Worm (Caenorhabditis elegans) whole organism, L4 larva: ENCODE results near the gene str-134.

ENCODE experiments used
- F49E8.2 ChIP-seq: sonication (generic microtip); optimal IDR thresholded peaks from 2 replicates; lab custom pipeline; 2016; ENCODE audit warnings: missing compliant biosample characterization, mild to moderate bottlenecking, missing genetic modification characterization, borderline replicate concordance
- aha-1 ChIP-seq: fragments of 150-350 bp; peaks from one replicate; lab custom pipeline; 2014; ENCODE audit warnings: missing biosample characterization, missing genetic modification characterization
- duxl-1 ChIP-seq: sonication (generic microtip); optimal IDR thresholded peaks from 2 replicates; lab custom pipeline; 2016; ENCODE audit warnings: mild to moderate bottlenecking, missing genetic modification characterization, moderate library complexity, missing compliant biosample characterization; ENCODE audit not compliant: poor library complexity
- lin-39 ChIP-seq: fragments of 150-350 bp; optimal IDR thresholded peaks from 2 replicates; lab custom pipeline; 2014; ENCODE audit warnings: missing biosample characterization, missing genetic modification reagents, missing genetic modification characterization

Gene str-134

ce11 chrV:794092-794491 is 50.6 kb downstream of the str-134 start:
- TF ChIP-seq duxl-1 (tag; lab: Kevin White, UChicago) (no peak), lin-39 (tag; lab: Kevin White, UChicago) (no peak), aha-1 (tag; lab: Kevin White, UChicago) (peak; percentile 81), F49E8.2 (tag; lab: Kevin White, UChicago) (no peak)
